Worm (Caenorhabditis elegans): ENCODE data around the gene C14A11.5.

- TF ChIP-seq ceh-13 (GFP tag; optimal IDR thresholded peaks at IDR 0.05): no peak
- no peak for TF ChIP-seq ama-1 (optimal IDR thresholded peaks at IDR 0.05)
- no peak for TF ChIP-seq sea-1 (GFP tag; conservative IDR thresholded peaks at IDR 0.05)
- TF ChIP-seq hmbx-1 (tag; optimal IDR thresholded peaks at IDR 0.05): no peak
- TF ChIP-seq hmg-4 (GFP tag; optimal IDR thresholded peaks at IDR 0.05): no peak
- TF ChIP-seq tbx-37 (GFP tag; conservative IDR thresholded peaks at IDR 0.05): no peak
- TF ChIP-seq ceh-36 (tag; optimal IDR thresholded peaks at IDR 0.05): no peak
- no peak for TF ChIP-seq B0310.2 (tag; optimal IDR thresholded peaks at IDR 0.05)
- TF ChIP-seq pes-1 (GFP tag; IDR thresholded peaks at IDR 0.05): no peak
- no peak for TF ChIP-seq flt-1 (GFP tag; IDR thresholded peaks at IDR 0.05)
These were observed 37.6 kb downstream of the C14A11.5 start, which contains the start of gene F55F1.2 for ce11 chrX:2769685-2770084.

All from whole organism, early embryonic.